Fruit fly (Drosophila melanogaster) ovary, adult (tissue): ENCODE data around the gene APP-BP1.
"Not testable (repeated sequence)": the region's sequence is repeated elsewhere in the genome, so short reads cannot be mapped to it uniquely, and the experiment has no call there.

Experiments used
- CG17801 ChIP-seq: fragments of 200-800 bp; optimal IDR thresholded peaks from 2 replicates; lab custom pipeline; 2019; ENCODE audit warnings: missing biosample characterization, mild to moderate bottlenecking, missing genetic modification characterization, moderate library complexity; ENCODE audit not compliant: partially characterized antibody

The APP-BP1 gene

dm6 chr3L:11113198-11114197 is 15.3 kb downstream of the APP-BP1 start, which contains the start of gene Sod1:
Gene Sod1 (minus strand): TSS chr3L:11113740.
- peak; percentile 76 for TF ChIP-seq CG17801 (GFP tag; lab: Kevin White, UChicago)

DNA sequence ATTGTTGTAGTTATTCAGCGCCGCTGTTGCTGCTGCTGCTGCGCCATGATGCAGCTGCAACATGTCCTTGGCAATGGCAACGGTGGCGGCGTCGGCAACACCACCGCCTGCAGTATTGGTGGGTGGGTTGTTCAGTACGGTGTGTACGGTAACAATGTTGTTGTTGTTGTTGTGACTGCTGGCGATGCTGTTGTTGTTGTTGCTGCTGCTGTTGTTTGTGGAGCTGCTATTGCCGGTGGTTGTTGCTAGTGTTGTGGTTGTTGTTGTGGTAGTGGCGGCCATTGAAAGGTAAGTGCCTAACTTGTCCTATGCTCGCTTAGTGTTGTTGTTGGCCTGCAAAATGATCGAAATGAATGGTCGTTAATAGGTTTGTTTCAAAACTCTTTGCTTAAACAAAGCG is 19.5 kb downstream of the APP-BP1 start:
- TF ChIP-seq CG17801 (GFP tag; lab: Kevin White, UChicago): no peak

dm6 chr3L:11118627-11119395 is 20.6 kb downstream of the APP-BP1 start:
- TF ChIP-seq CG17801 (GFP tag; lab: Kevin White, UChicago): no peak

- no peak for TF ChIP-seq CG17801 (GFP tag; lab: Kevin White, UChicago)
Observed at dm6 chr3L:11119396-11119900, 21.2 kb downstream of the APP-BP1 start.

dm6 chr3L:11119901-11120418 is 21.7 kb downstream of the APP-BP1 start:
- TF ChIP-seq CG17801 (GFP tag; lab: Kevin White, UChicago): no peak

DNA sequence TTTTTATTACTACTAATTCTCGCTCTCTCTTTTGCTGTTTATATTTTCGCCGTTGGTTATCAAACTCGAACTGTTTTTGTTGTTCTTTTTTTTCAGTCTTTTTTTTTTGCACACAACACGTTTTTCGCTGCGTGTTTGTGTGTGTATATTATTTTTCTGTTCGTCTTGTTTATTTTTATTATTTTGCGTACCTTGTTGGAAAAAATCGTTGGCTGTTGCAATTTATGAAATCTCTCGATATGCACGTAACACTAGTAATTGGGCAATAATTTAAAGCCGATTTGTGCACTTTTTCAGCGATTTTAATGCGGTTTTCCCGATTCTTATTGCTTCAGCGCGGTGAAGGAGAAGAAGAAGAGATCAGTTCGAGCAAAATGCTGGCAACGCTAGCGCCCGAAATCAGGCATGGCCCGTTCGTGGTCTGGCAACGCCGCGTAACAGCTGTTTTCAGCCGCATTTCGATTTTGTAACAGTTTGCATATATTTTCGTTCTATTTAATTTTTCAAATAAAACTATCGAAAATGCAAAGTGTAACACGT is 22.3 kb downstream of the APP-BP1 start, which contains the start of the genes FoxK and mRpL2:
Gene FoxK, minus strand, starts transcription at position 365 of the 540 bp plus-strand sequence.
Gene mRpL2, plus strand, starts transcription at position 429 of the 540 bp plus-strand sequence.
- TF ChIP-seq CG17801 (GFP tag; lab: Kevin White, UChicago): peak; percentile 82

- peak; percentile 53 for TF ChIP-seq CG17801 (GFP tag; lab: Kevin White, UChicago)
Observed at dm6 chr3L:11123088-11123487, 24.9 kb downstream of the APP-BP1 start, which contains the start of the genes Ufd1 and NaPi-III. Gene Ufd1 (minus strand): TSS chr3L:11123216. Gene NaPi-III (plus strand): TSS chr3L:11123348.

DNA sequence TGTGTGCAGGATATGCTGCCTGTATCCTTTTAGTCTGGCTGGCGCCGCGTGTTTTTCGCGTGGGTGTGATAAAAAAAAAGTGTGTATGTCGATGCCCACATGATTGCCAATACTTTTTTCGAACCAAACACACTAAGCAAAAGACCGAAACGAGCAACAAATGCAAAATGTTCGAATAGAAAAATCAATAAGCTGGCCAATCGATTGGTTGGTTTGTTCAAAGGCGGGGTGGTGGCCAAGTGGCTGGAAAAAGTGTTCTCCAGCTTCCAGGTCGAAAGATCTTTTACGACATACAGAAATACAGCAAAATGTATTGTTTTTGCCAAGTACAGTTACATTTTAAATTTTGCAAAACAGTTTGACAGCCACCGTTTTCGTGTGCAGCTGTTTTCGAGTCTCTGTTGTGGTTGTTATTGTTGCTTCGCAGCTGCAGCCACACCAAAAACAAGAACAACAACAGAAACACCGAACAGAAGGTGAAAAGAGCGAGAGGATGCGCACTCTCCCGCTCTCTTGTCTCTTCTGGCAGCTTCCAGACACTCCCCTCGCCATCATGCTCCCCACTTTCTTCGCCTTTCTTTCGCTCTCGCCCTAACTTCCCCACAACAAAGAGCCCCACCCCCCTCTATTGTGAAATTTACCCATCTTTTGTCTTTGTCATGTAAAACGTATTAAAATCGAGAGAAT is 25.5 kb downstream of the APP-BP1 start:
- TF ChIP-seq CG17801 (GFP tag; lab: Kevin White, UChicago): no peak

dm6 chr3L:11124439-11124838 is 26.2 kb downstream of the APP-BP1 start:
- TF ChIP-seq CG17801 (GFP tag; lab: Kevin White, UChicago): no peak

DNA sequence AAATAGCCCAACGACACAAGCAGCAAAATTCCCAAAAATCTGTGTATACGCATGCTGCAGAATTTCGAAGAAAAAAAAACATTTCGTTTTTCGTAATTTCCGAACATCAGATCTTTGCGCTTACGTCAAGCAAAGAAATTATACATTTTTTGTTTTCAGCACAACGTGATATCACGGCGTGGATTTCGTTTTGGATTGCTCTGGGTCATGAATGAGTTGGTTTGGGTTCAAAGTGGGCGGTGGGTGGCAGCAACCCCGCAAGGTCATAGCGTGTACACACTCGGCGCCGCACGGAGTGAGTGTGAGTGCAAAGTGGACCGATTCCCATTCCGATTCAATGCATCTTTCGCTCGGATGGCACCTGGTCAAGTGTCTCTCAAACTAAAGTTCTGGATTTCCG is 26.6 kb downstream of the APP-BP1 start:
- TF ChIP-seq CG17801 (GFP tag; lab: Kevin White, UChicago): no peak

DNA sequence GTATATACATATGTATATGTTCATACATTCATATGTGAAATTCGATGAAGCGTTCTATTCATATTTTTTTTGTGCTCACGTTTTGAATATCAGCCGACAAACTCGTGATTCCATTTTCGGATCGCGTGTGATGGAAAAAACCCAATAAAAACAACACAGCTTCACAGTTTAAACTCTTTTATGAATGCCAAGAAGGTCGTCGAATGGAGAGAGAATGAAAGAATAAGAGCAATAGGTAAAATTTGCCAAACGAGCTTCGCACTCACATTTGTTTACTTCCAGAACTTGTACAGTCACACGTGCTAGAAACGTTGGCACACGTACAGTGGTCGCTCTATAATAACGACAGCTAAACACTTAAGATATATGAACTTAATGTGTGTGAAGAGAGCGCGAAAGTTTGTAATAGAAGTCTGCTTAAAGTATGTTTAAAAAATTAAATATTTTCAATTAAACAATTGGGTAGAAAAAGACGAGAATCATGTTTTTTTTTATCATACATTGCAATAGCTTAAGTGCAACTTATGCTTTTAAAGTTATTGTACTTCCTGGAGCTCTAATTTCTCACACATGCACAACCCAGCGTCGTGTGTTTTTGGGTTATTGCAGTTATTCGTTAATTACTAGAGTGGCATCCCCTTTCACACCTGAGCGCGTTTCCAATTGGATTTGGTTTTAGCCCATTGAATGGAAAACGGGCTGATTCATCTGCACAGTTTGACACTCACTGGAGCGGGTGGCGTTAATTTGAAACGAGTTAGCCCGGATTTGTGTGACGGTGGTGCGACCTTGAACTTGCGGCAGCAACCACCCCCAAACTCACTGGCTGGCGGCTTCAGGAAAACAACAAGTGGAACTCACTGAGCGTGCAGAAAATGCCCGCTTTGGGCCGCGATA is 27.7 kb downstream of the APP-BP1 start:
- TF ChIP-seq CG17801 (GFP tag; lab: Kevin White, UChicago): peak; percentile 72

- no peak for TF ChIP-seq CG17801 (GFP tag; lab: Kevin White, UChicago)
Observed at dm6 chr3L:11130535-11130934, 32.3 kb downstream of the APP-BP1 start, which contains the start of gene nol. Gene nol (plus strand): TSS chr3L:11130835.

DNA sequence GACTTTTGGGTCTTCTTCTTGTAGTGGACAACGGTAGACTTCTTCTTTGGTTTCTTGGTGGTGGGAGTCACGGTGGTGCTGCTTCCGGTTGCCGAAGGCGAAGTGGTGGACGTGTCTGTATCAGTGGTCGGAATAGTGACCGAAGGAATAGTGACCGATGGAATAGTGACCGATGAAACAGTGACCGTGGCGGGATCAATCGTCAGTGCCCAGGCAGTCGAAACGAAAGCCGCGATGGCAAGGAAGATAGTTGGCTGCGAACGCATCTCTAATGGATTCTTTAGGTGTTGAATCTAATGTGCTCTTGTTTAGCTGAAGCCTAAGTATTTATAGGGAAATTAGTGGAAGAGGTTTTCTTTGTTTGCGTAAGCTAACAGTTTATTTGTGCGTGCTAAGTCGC is 33.8 kb downstream of the APP-BP1 start, which contains the start of gene CG32074:
Gene CG32074, minus strand, starts transcription at position 268 of the 400 bp plus-strand sequence.
- TF ChIP-seq CG17801 (GFP tag; lab: Kevin White, UChicago): not testable (repeated sequence)
